Fruit fly (Drosophila melanogaster) whole organism, embryonic: ENCODE measurements around the gene InR.

Source experiments
- CG11696 ChIP-seq: fragments of 200-800 bp; sonication (Bioruptor generic); IDR thresholded peaks from 2 replicates; pipeline ENCODE4 v1.3.6; 2022; ENCODE audit warnings: missing biosample characterization, missing genetic modification characterization
- al ChIP-seq: fragments of 200-800 bp; sonication (Bioruptor generic); IDR thresholded peaks from 2 replicates; pipeline ENCODE4 v1.3.6; 2022; ENCODE audit warnings: missing biosample characterization, missing genetic modification characterization
- bigmax ChIP-seq: fragments of 200-800 bp; sonication (Bioruptor generic); optimal IDR thresholded peaks from 2 replicates; lab custom pipeline; 2018; ENCODE audit warnings: missing biosample characterization, mild to moderate bottlenecking, missing genetic modification characterization
- cas ChIP-seq: fragments of 200-800 bp; sonication (Bioruptor generic); IDR thresholded peaks from 2 replicates; pipeline ENCODE4 v1.3.6; 2022; ENCODE audit warnings: missing biosample characterization, missing genetic modification characterization
- jumu ChIP-seq: fragments of 200-800 bp; sonication (Bioruptor generic); optimal IDR thresholded peaks from 3 replicates; lab custom pipeline; 2016; ENCODE audit warnings: missing biosample characterization, missing genetic modification characterization
- shn ChIP-seq: fragments of 200-800 bp; sonication (Bioruptor generic); optimal IDR thresholded peaks from 3 replicates; lab custom pipeline; 2016; ENCODE audit warnings: missing biosample characterization, missing genetic modification characterization

DNA sequence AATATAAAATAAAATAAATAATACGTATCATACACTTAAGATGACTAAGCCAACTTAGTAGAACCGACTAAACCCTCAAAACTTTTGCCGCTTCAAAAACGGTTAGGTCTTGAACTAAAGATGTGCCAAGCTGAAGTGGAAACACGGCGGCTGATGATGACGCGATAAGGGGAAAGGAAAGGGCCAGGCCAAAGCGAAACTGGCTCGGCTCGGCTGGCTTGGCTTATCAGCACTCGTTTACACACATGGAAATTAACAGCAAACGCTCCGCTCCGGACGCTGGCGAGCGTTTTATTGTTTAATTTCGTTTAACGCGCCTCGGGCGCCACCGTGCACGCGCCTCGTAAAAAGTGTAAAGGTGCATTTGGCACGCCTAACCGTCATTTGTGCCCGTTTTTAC is 36.5 kb downstream of the InR start:
- TF ChIP-seq CG11696 (GFP tag; lab: Robert Waterston, UW) (no peak), jumu (GFP tag; lab: Kevin White, UChicago) (no peak), bigmax (GFP tag; lab: Kevin White, UChicago) (no peak), al (GFP tag; lab: Robert Waterston, UW) (no peak), cas (GFP tag; lab: Robert Waterston, UW) (no peak), shn (GFP tag; lab: Kevin White, UChicago) (no peak)
